Worm (Caenorhabditis elegans): Measurements from ENCODE around the gene cla-1.

cla-1 gene

ce11 chrIV:7650433-7650832 lies 61.7 kb downstream of the cla-1 start:
- TF ChIP-seq cebp-2 (GFP tag; IDR thresholded peaks at IDR 0.05) (no peak), ztf-18 (tag; optimal IDR thresholded peaks at IDR 0.05) (no peak), cebp-1 (GFP tag; IDR thresholded peaks at IDR 0.05) (no peak), cebp-1 (tag; optimal IDR thresholded peaks at IDR 0.05) (no peak), efl-1 (GFP tag; optimal IDR thresholded peaks at IDR 0.05) (no peak), ceh-40 (GFP tag; IDR thresholded peaks at IDR 0.05) (no peak), nhr-27 (tag; optimal IDR thresholded peaks at IDR 0.05) (no peak), sdz-38 (tag; optimal IDR thresholded peaks at IDR 0.05) (no peak), let-607 (tag; optimal IDR thresholded peaks at IDR 0.05) (no peak), madf-10 (tag; optimal IDR thresholded peaks at IDR 0.05) (no peak), nhr-120 (GFP tag; IDR thresholded peaks at IDR 0.05) (no peak), nfyb-1 (GFP tag; IDR thresholded peaks at IDR 0.05) (no peak), hrde-1 (tag; optimal IDR thresholded peaks at IDR 0.05; ENCODE audit: borderline replicate concordance) (no peak), Y56A3A.18 (GFP tag; IDR thresholded peaks at IDR 0.05) (no peak), aptf-3 (GFP tag; IDR thresholded peaks at IDR 0.05) (no peak), ceh-58 (GFP tag; IDR thresholded peaks at IDR 0.05) (no peak), D2030.7 (GFP tag; IDR thresholded peaks at IDR 0.05) (no peak), hlh-26 (GFP tag; conservative IDR thresholded peaks at IDR 0.05) (no peak)

DNA sequence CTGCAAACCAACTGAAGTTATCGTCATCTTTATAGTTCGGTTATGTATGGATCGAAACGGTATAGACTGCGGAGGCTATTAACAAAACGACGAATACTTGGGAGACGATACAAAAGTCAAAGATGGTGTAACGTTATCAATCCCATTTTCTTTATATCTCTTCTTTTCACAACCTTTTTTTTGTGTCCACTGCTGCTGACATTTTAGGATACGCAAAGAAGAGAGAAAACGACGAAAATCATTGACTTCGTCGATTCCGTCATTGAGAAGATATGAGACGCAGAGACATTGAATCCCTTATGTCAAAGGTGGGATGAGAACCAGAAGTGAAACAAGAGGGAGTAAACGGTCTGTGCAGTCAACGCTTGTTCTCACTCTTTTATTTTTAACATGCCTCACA lies 62.4 kb downstream of the cla-1 start, which contains the start of gene cima-1:
TSS of gene cima-1 (plus strand) at position 340 of the 400 bp plus-strand sequence.
- TF ChIP-seq T26A5.8 (tag; optimal IDR thresholded peaks at IDR 0.05) (no peak), lin-40 (tag; optimal IDR thresholded peaks at IDR 0.05) (no peak), lag-1 (GFP tag; IDR thresholded peaks at IDR 0.05) (no peak), athp-1 (tag; optimal IDR thresholded peaks at IDR 0.05) (no peak), atf-7 (tag; optimal IDR thresholded peaks at IDR 0.05) (no peak), akir-1 (GFP tag; optimal IDR thresholded peaks at IDR 0.05) (no peak), die-1 (tag; optimal IDR thresholded peaks at IDR 0.05) (no peak), hlh-12 (tag; optimal IDR thresholded peaks at IDR 0.05) (no peak), lsl-1 (GFP tag; optimal IDR thresholded peaks at IDR 0.05) (no peak), Y56A3A.18 (GFP tag; IDR thresholded peaks at IDR 0.05) (no peak), ztf-3 (GFP tag; optimal IDR thresholded peaks at IDR 0.05) (no peak), zfh-2 (GFP tag; conservative IDR thresholded peaks at IDR 0.05) (no peak), somi-1 (GFP tag; optimal IDR thresholded peaks at IDR 0.05) (no peak), hsf-1 (GFP tag; IDR thresholded peaks at IDR 0.05) (no peak), zim-3 (tag; optimal IDR thresholded peaks at IDR 0.05) (no peak), ztf-18 (tag; optimal IDR thresholded peaks at IDR 0.05) (no peak), let-607 (tag; optimal IDR thresholded peaks at IDR 0.05) (no peak), unc-130 (GFP tag; optimal IDR thresholded peaks at IDR 0.05) (no peak), Y53F4B.3 (GFP tag; IDR thresholded peaks at IDR 0.05) (no peak), ztf-22 (GFP tag; optimal IDR thresholded peaks at IDR 0.05) (no peak)

DNA sequence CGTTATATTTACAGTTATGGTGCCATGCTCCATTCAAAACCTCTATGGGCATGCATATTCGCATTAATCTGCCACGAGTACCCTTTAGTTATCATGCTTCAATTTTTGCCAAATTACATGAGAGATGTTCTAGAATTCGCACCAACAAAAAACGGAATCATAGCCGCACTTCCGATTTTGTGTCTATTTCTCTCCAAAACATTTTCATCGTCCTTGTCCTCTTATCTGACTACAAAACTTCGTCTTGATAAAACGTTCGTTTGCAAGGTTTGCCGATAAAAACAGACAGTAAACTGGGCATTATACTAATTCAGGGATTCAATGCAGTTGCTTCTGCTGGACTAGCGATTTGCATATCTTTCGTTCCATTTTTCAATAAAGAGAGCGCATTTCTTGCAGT lies 64.5 kb downstream of the cla-1 start:
- TF ChIP-seq him-1 (tag; optimal IDR thresholded peaks at IDR 0.05) (no peak), nhr-80 (tag; optimal IDR thresholded peaks at IDR 0.05) (peak; percentile 28), hmg-20 (GFP tag; IDR thresholded peaks at IDR 0.05) (no peak), hsf-1 (GFP tag; IDR thresholded peaks at IDR 0.05) (no peak)

Data from whole organism, young adult.